Worm (Caenorhabditis elegans) whole organism, early embryonic: ENCODE measurements around the gene C48B4.6.

Experiments used
- B0310.2 ChIP-seq: sonication (generic microtip); optimal IDR thresholded peaks from 2 replicates; lab custom pipeline; 2016; ENCODE audit warnings: mild to moderate bottlenecking, missing genetic modification characterization, missing compliant biosample characterization
- F13C5.2 ChIP-seq: sonication (generic microtip); optimal IDR thresholded peaks from 2 replicates; lab custom pipeline; 2017; ENCODE audit warnings: mild to moderate bottlenecking, missing genetic modification characterization, inconsistent platforms, missing compliant biosample characterization
- aly-1 ChIP-seq: sonication (generic microtip); optimal IDR thresholded peaks from 2 replicates; lab custom pipeline; 2016; ENCODE audit warnings: missing genetic modification characterization, missing compliant biosample characterization
- ama-1 ChIP-seq: fragments of 150-350 bp; optimal IDR thresholded peaks from 2 replicates; lab custom pipeline; 2014
- ceh-13 ChIP-seq: fragments of 200-800 bp; sonication (Bioruptor generic); optimal IDR thresholded peaks from 2 replicates; lab custom pipeline; 2018; ENCODE audit warnings: mild to moderate bottlenecking, missing genetic modification characterization, missing compliant biosample characterization
- ceh-36 ChIP-seq: sonication (generic microtip); optimal IDR thresholded peaks from 2 replicates; lab custom pipeline; 2016; ENCODE audit warnings: missing genetic modification characterization, inconsistent platforms, missing compliant biosample characterization
- ets-7 ChIP-seq: sonication (generic microtip); optimal IDR thresholded peaks from 2 replicates; lab custom pipeline; 2016; ENCODE audit warnings: missing genotype, missing genetic modification characterization, missing compliant biosample characterization
- flt-1 ChIP-seq: fragments of 200-800 bp; sonication (Bioruptor generic); IDR thresholded peaks from 2 replicates; pipeline ENCODE4 v1.3.6; 2022; ENCODE audit warnings: missing genetic modification characterization, missing compliant biosample characterization
- hmbx-1 ChIP-seq: sonication (generic microtip); optimal IDR thresholded peaks from 2 replicates; lab custom pipeline; 2016; ENCODE audit warnings: mild to moderate bottlenecking, missing genetic modification characterization, missing compliant biosample characterization
- hmg-4 ChIP-seq: fragments of 200-800 bp; sonication (Bioruptor generic); optimal IDR thresholded peaks from 2 replicates; lab custom pipeline; 2018; ENCODE audit warnings: mild to moderate bottlenecking, missing genetic modification characterization, missing compliant biosample characterization
- hnd-1 ChIP-seq: sonication (generic microtip); optimal IDR thresholded peaks from 2 replicates; lab custom pipeline; 2016; ENCODE audit warnings: missing genetic modification characterization, missing compliant biosample characterization
- pes-1 ChIP-seq: fragments of 200-800 bp; sonication (Bioruptor generic); IDR thresholded peaks from 2 replicates; pipeline ENCODE4 v1.3.6; 2022; ENCODE audit warnings: missing genetic modification reagents, missing genetic modification characterization, missing compliant biosample characterization
- scrt-1 ChIP-seq: fragments of 200-800 bp; sonication (Bioruptor generic); IDR thresholded peaks from 2 replicates; pipeline ENCODE4 v1.3.6; 2022; ENCODE audit warnings: missing genetic modification characterization, missing compliant biosample characterization
- sea-1 ChIP-seq: fragments of 200-800 bp; sonication (Bioruptor generic); conservative IDR thresholded peaks from 2 replicates; pipeline ENCODE4 v1.3.6; 2022; ENCODE audit warnings: missing genetic modification characterization, missing compliant biosample characterization
- tbx-11 ChIP-seq: fragments of 200-800 bp; sonication (Bioruptor generic); IDR thresholded peaks from 2 replicates; pipeline ENCODE4 v1.3.6; 2022; ENCODE audit warnings: missing genetic modification characterization, missing compliant biosample characterization
- tbx-37 ChIP-seq: fragments of 200-800 bp; sonication (Bioruptor generic); conservative IDR thresholded peaks from 2 replicates; pipeline ENCODE4 v1.3.6; 2022; ENCODE audit warnings: missing genetic modification reagents, missing genetic modification characterization, missing compliant biosample characterization
- tra-4 ChIP-seq: sonication (generic microtip); optimal IDR thresholded peaks from 2 replicates; lab custom pipeline; 2017; ENCODE audit warnings: missing genetic modification characterization, missing compliant biosample characterization

The C48B4.6 gene

DNA sequence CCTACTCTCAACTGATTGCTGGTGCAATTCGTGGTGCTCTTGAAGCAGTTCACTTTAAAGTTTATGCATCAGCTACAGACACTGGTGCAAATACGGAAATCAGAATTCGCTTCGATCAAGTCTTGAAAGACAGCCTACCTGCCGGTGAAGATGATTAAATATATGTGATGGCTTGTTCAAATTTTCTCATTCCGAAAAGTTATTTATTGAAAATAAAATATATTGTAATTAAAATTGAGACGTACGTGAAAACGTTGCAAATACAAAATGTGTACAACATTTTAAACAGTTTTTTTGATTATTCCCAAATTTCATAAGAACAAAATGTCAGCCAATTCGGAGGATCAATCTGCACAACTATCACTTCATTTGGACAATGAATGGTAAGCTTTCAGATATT, 31.5 kb downstream of the C48B4.6 start, which contains the start of gene ZK1098.6:
TSS of gene ZK1098.6 (plus strand) at position 301 of the 400 bp plus-strand sequence.
- TF ChIP-seq pes-1 = no peak
- TF ChIP-seq ceh-36 (tag; lab: Kevin White, UChicago) = no peak
- TF ChIP-seq sea-1 (GFP tag; lab: Robert Waterston, UW) = no peak
- no peak for TF ChIP-seq hnd-1 (tag; lab: Kevin White, UChicago)
- no peak for TF ChIP-seq aly-1 (tag; lab: Kevin White, UChicago)
- no peak for TF ChIP-seq tbx-37 (GFP tag; lab: Robert Waterston, UW)
- no peak for TF ChIP-seq tra-4 (tag; lab: Kevin White, UChicago)
- TF ChIP-seq scrt-1 (GFP tag; lab: Robert Waterston, UW) = no peak
- TF ChIP-seq ama-1 (lab: Kevin White, UChicago) = no peak
- no peak for TF ChIP-seq ceh-13
- no peak for TF ChIP-seq F13C5.2 (tag; lab: Kevin White, UChicago)
- TF ChIP-seq B0310.2 (tag; lab: Kevin White, UChicago) = no peak
- no peak for TF ChIP-seq ets-7 (tag; lab: Kevin White, UChicago)
- TF ChIP-seq hmg-4 (GFP tag; lab: Kevin White, UChicago) = no peak
- TF ChIP-seq tbx-11 (GFP tag; lab: Robert Waterston, UW) = no peak
- TF ChIP-seq hmbx-1 = no peak

DNA sequence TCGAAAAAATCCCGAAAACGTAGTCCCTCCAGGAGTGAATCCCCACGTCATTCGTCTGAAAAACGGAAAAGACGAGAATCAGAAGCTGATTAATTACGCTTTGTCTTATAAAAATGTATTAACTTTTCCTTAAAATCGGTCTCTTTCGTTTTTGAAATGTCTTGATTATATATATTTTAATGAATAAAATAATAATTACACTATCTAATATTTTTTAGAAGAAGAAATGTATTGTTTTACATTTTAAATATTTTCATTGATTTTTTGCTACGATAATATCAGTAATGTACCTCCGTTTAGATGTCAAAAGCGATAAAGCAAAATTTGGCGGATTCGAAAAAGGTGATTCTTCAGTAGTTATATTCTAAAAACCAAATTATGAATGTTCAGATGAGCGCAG, 33.1 kb downstream of the C48B4.6 start, which contains the start of gene trpp-3:
TSS of gene trpp-3 (plus strand) at position 301 of the 400 bp plus-strand sequence.
- no peak for TF ChIP-seq hmg-4 (GFP tag; lab: Kevin White, UChicago)
- TF ChIP-seq ceh-36 (tag; lab: Kevin White, UChicago) = no peak
- no peak for TF ChIP-seq scrt-1 (GFP tag; lab: Robert Waterston, UW)
- no peak for TF ChIP-seq tbx-37 (GFP tag; lab: Robert Waterston, UW)
- no peak for TF ChIP-seq ceh-13
- no peak for TF ChIP-seq ama-1 (lab: Kevin White, UChicago)
- TF ChIP-seq F13C5.2 (tag; lab: Kevin White, UChicago) = no peak
- no peak for TF ChIP-seq ets-7 (tag; lab: Kevin White, UChicago)

DNA sequence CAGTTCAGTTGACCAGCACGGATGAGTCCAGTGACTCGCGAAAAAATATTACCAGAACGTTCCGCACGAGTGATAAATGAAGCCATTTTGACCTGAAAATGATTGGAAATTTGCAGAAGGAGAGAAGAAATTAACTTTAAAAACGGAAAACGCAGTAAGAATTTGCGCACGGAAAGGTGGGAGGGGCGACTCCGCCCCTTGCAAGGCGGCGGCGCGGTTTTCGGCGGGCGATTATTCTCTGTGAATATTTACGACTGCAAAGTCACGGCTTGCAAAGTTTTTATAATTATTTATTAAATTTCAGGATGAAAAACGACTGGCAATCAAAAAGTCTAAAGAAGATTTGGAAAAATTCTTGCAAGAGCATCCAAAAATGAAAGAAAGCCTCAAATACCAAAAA, 34.8 kb downstream of the C48B4.6 start, which contains the start of gene mrps-23:
TSS of gene mrps-23 (minus strand) at position 92 of the 400 bp plus-strand sequence.
- TF ChIP-seq ceh-13 (no peak), hmg-4 (GFP tag; lab: Kevin White, UChicago) (peak; percentile 7), B0310.2 (tag; lab: Kevin White, UChicago) (no peak)

DNA sequence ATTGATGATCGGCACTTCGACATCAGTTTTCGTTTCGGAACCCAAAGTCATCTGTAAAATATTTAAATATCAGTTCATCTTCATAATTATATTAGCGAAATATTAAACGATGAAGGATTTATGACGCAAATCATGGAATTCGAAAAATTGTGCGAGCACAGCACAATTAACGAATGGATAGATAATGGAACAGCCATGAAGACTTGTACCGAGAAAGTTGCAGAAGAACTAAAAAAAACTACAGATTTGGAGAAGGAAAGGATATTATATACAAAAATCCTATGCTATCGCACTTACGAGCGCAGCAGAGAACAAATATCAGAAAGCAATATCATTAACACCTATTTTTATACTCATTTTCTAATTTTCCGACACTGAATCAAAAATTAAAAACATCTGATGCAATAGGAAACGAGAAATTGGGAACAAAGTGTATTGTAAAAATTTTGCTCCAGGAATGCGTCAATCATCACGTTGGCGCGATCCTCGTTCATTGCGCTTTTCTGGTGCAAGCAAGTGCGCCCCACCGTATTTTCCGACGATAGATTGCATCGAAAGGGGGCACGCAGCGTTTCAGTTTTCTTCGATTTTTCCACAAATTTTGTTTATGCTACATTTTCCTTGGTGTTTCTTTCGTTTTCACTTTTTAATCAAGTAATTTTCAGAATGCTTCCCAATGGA, 36.8 kb downstream of the C48B4.6 start, which contains the start of the genes clu-1 and prp-40:
TSS of gene clu-1 (minus strand) at position 51 of the 681 bp plus-strand sequence.
TSS of gene prp-40 (plus strand) at position 666 of the 681 bp plus-strand sequence.
- TF ChIP-seq scrt-1 (GFP tag; lab: Robert Waterston, UW) = no peak
- TF ChIP-seq tra-4 (tag; lab: Kevin White, UChicago) = no peak
- no peak for TF ChIP-seq sea-1 (GFP tag; lab: Robert Waterston, UW)
- no peak for TF ChIP-seq flt-1 (GFP tag; lab: Robert Waterston, UW)
- TF ChIP-seq tbx-37 (GFP tag; lab: Robert Waterston, UW) = 0 out of 2 replicates have a peak, but pooled peaks have one; percentile 13
- no peak for TF ChIP-seq ceh-13
- TF ChIP-seq ets-7 (tag; lab: Kevin White, UChicago) = no peak
- TF ChIP-seq ceh-36 (tag; lab: Kevin White, UChicago) = no peak
- TF ChIP-seq hmg-4 (GFP tag; lab: Kevin White, UChicago) = peak; percentile 37
- no peak for TF ChIP-seq ama-1 (lab: Kevin White, UChicago)
- no peak for TF ChIP-seq B0310.2 (tag; lab: Kevin White, UChicago)
- TF ChIP-seq tbx-11 (GFP tag; lab: Robert Waterston, UW) = no peak
- no peak for TF ChIP-seq hmbx-1
- no peak for TF ChIP-seq pes-1
- peak; percentile 36 for TF ChIP-seq F13C5.2 (tag; lab: Kevin White, UChicago)
- no peak for TF ChIP-seq hnd-1 (tag; lab: Kevin White, UChicago)
- TF ChIP-seq aly-1 (tag; lab: Kevin White, UChicago) = no peak

DNA sequence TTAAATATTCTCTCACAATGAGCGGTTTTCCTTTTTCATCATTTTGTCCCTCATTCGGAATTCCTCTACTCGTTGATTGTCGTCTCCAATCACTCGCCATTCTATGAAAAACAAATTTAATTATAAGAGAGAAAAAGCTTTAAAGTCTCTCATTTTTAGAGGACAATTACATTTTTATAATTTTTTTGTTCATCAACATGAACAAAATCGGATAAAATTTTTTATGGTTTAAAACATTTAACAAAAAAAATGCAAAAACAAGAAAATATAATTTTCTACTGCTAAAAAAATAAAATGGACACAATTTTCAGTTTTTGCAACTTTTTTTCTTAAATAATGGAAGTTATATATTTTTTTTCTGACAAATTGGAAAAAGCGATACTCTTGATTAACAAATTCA, 42.2 kb downstream of the C48B4.6 start, which contains the start of gene F55H2.7:
TSS of gene F55H2.7 (minus strand) at position 101 of the 400 bp plus-strand sequence.
- no peak for TF ChIP-seq tbx-11 (GFP tag; lab: Robert Waterston, UW)
- no peak for TF ChIP-seq ceh-13
- no peak for TF ChIP-seq hnd-1 (tag; lab: Kevin White, UChicago)
- TF ChIP-seq F13C5.2 (tag; lab: Kevin White, UChicago) = no peak
- no peak for TF ChIP-seq flt-1 (GFP tag; lab: Robert Waterston, UW)
- no peak for TF ChIP-seq hmbx-1
- no peak for TF ChIP-seq tbx-37 (GFP tag; lab: Robert Waterston, UW)

DNA sequence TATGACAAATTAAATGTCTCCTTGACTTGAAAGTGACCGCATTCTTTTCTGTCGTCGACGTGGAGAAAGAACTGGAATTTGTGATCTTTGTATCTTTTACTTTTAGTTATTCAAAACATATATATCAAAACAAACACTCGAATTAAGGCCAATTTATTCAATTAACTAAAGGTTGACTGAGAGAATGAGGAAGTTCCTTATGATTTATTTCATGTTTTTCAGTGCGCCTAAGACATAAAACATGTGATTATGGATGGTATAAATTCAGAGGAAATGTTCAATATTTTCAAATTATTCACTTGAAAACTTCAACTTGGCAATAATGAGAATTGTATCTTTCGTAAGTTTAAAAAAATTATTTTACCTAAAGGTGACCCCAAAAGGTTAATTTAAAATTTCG, 44.8 kb downstream of the C48B4.6 start, which contains the start of gene F55H2.8:
TSS of gene F55H2.8 (plus strand) at position 301 of the 400 bp plus-strand sequence.
- no peak for TF ChIP-seq hmg-4 (GFP tag; lab: Kevin White, UChicago)

DNA sequence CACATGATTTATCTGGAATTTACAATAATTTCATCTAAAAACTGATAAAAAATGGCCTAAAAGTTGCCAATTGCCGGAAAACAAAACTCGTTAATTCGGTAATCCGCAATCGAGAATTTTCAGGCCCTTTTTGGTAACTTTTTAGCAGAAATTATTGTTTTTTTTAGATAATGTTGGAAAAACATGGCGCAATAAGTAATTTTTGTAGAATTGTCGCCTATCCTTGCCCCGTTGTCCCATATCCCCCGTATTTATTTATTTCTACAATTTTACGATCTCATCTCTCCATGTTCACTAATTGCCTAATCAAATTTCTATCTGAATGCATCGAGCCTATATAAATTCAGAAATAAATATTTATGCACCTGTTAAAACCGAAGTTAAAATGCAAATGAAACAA, 45.4 kb downstream of the C48B4.6 start:
- TF ChIP-seq tbx-37 (GFP tag; lab: Robert Waterston, UW) (no peak), hnd-1 (tag; lab: Kevin White, UChicago) (no peak), ceh-13 (no peak), ceh-36 (tag; lab: Kevin White, UChicago) (no peak), B0310.2 (tag; lab: Kevin White, UChicago) (no peak), pes-1 (no peak), flt-1 (GFP tag; lab: Robert Waterston, UW) (no peak), hmg-4 (GFP tag; lab: Kevin White, UChicago) (no peak), sea-1 (GFP tag; lab: Robert Waterston, UW) (no peak), hmbx-1 (no peak), ets-7 (tag; lab: Kevin White, UChicago) (no peak), scrt-1 (GFP tag; lab: Robert Waterston, UW) (no peak), tra-4 (tag; lab: Kevin White, UChicago) (no peak), ama-1 (lab: Kevin White, UChicago) (no peak), F13C5.2 (tag; lab: Kevin White, UChicago) (no peak), tbx-11 (GFP tag; lab: Robert Waterston, UW) (no peak), aly-1 (tag; lab: Kevin White, UChicago) (no peak)
